Fruit fly (Drosophila melanogaster): ENCODE data around the gene CG31661.

- no peak for TF ChIP-seq Pif1B (GFP tag; optimal IDR thresholded peaks at IDR 0.05)
- no peak for TF ChIP-seq Pif1A (GFP tag; optimal IDR thresholded peaks at IDR 0.05)
- TF ChIP-seq CG10348 (GFP tag; IDR thresholded peaks at IDR 0.05): no peak
- TF ChIP-seq Ets98B (GFP tag; IDR thresholded peaks at IDR 0.05): no peak
- TF ChIP-seq CG13204 (GFP tag; optimal IDR thresholded peaks at IDR 0.05): no peak
- TF ChIP-seq CG4496 (GFP tag; IDR thresholded peaks at IDR 0.05): no peak
- TF ChIP-seq CG8159 (tag; optimal IDR thresholded peaks at IDR 0.05): no peak
- TF ChIP-seq EcR (GFP tag; optimal IDR thresholded peaks at IDR 0.05): no peak
- no peak for TF ChIP-seq CG34367 (tag; optimal IDR thresholded peaks at IDR 0.05)
- TF ChIP-seq gl (tag; optimal IDR thresholded peaks at IDR 0.05): no peak
- no peak for TF ChIP-seq CG9948 (tag; optimal IDR thresholded peaks at IDR 0.05)
Measured at dm6 chr2L:1517378-1517777, 20.3 kb downstream of the CG31661 start, which contains the start of gene CG18132.

Data from whole organism, pupa.